Fruit fly (Drosophila melanogaster) whole organism, embryonic: ENCODE measurements around the gene Ssu72.

Experiments used
- CG12071 ChIP-seq: fragments of 200-800 bp; sonication (Bioruptor generic); optimal IDR thresholded peaks from 3 replicates; lab custom pipeline; 2018; ENCODE audit warnings: missing biosample characterization, mild to moderate bottlenecking, missing genetic modification characterization
- CG12219 ChIP-seq: fragments of 200-800 bp; sonication (Bioruptor generic); optimal IDR thresholded peaks from 3 replicates; lab custom pipeline; 2018; ENCODE audit warnings: missing biosample characterization, mild to moderate bottlenecking, missing genetic modification characterization
- CG12299 ChIP-seq: fragments of 200-800 bp; sonication (Bioruptor generic); optimal IDR thresholded peaks from 2 replicates; lab custom pipeline; 2018; ENCODE audit warnings: missing biosample characterization, mild to moderate bottlenecking, missing genetic modification characterization
- CG12659 ChIP-seq: fragments of 200-800 bp; sonication (Bioruptor generic); optimal IDR thresholded peaks from 3 replicates; lab custom pipeline; 2017; ENCODE audit warnings: mild to moderate bottlenecking, missing biosample characterization, missing genetic modification reagents, missing genetic modification characterization
- CG14050 ChIP-seq: fragments of 200-800 bp; sonication (Bioruptor generic); IDR thresholded peaks from 3 replicates; pipeline ENCODE4 v1.3.6; 2022; ENCODE audit warnings: missing biosample characterization, missing genetic modification characterization
- CG15479 ChIP-seq: fragments of 200-800 bp; sonication (Bioruptor generic); optimal IDR thresholded peaks from 3 replicates; lab custom pipeline; 2019; ENCODE audit warnings: missing biosample characterization, mild to moderate bottlenecking, missing genetic modification characterization, moderate library complexity
- CG15601 ChIP-seq: fragments of 200-800 bp; sonication (Bioruptor generic); optimal IDR thresholded peaks from 3 replicates; lab custom pipeline; 2019; ENCODE audit warnings: missing biosample characterization, mild to moderate bottlenecking, missing genetic modification characterization, moderate library complexity
- CG17829 ChIP-seq: fragments of 200-800 bp; optimal IDR thresholded peaks from 2 replicates; lab custom pipeline; 2019; ENCODE audit warnings: missing biosample characterization, mild to moderate bottlenecking, missing genetic modification characterization, moderate library complexity
- CG18599 ChIP-seq: fragments of 200-800 bp; sonication (Bioruptor generic); optimal IDR thresholded peaks from 3 replicates; lab custom pipeline; 2017; ENCODE audit warnings: missing biosample characterization, missing genetic modification characterization, mild to moderate bottlenecking, moderate library complexity, missing genetic modification reagents
- CG2199 ChIP-seq: fragments of 200-800 bp; sonication (Bioruptor generic); IDR thresholded peaks from 3 replicates; pipeline ENCODE4 v1.3.6; 2022; ENCODE audit warnings: missing biosample characterization, missing genetic modification characterization
- CG3065 ChIP-seq: fragments of 200-800 bp; sonication (Bioruptor generic); optimal IDR thresholded peaks from 2 replicates; lab custom pipeline; 2016; ENCODE audit warnings: missing biosample characterization, missing genetic modification characterization
- CG4707 ChIP-seq: fragments of 200-800 bp; sonication (Bioruptor generic); optimal IDR thresholded peaks from 2 replicates; lab custom pipeline; 2018; ENCODE audit warnings: missing biosample characterization, mild to moderate bottlenecking, missing genetic modification characterization, moderate library complexity
- Dad ChIP-seq: fragments of 200-800 bp; sonication (Bioruptor generic); optimal IDR thresholded peaks from 3 replicates; lab custom pipeline; 2016; ENCODE audit warnings: missing biosample characterization, missing genetic modification characterization
- Dip3 ChIP-seq: fragments of 200-800 bp; sonication (Bioruptor generic); optimal IDR thresholded peaks from 3 replicates; lab custom pipeline; 2016; ENCODE audit warnings: missing biosample characterization, missing genetic modification characterization
- Doc3 ChIP-seq: fragments of 200-800 bp; sonication (Bioruptor generic); IDR thresholded peaks from 3 replicates; pipeline ENCODE4 v1.3.6; 2022; ENCODE audit warnings: missing biosample characterization, missing genetic modification characterization; ENCODE audit not compliant: partially characterized antibody
- Dp ChIP-seq: fragments of 200-800 bp; sonication (Bioruptor generic); optimal IDR thresholded peaks from 2 replicates; lab custom pipeline; 2018; ENCODE audit warnings: missing biosample characterization, mild to moderate bottlenecking, missing genetic modification characterization, moderate library complexity
- Drgx ChIP-seq: fragments of 200-800 bp; sonication (Bioruptor generic); IDR thresholded peaks from 2 replicates; pipeline ENCODE4 v1.3.6; 2022; ENCODE audit warnings: missing biosample characterization, missing genetic modification characterization
- Eip74EF ChIP-seq, 2 experiments: fragments of 200-800 bp in 1 of 2; fragments of >200 bp in 1 of 2; sonication (Bioruptor generic) in 1 of 2; optimal IDR thresholded peaks; 2 replicates each; lab custom pipeline; 2017 to 2019; ENCODE audit warnings: missing biosample characterization in 2 of 2, missing genetic modification characterization in 2 of 2, mild to moderate bottlenecking in 1 of 2, moderate library complexity in 1 of 2
- Ets65A ChIP-seq: fragments of 200-800 bp; sonication (Bioruptor generic); peaks from one replicate; lab custom pipeline; 2016; ENCODE audit warnings: missing biosample characterization, missing genetic modification characterization
- HmgZ ChIP-seq: fragments of 200-800 bp; sonication (Bioruptor generic); optimal IDR thresholded peaks from 2 replicates; lab custom pipeline; 2018; ENCODE audit warnings: missing biosample characterization, mild to moderate bottlenecking, missing genetic modification characterization
- Lpt ChIP-seq: fragments of >200 bp; optimal IDR thresholded peaks from 2 replicates; lab custom pipeline; 2018; ENCODE audit warnings: missing biosample characterization, missing genetic modification characterization
- Pdp1 ChIP-seq, 2 experiments: fragments of 200-800 bp; sonication (Bioruptor generic); optimal IDR thresholded peaks; 3 replicates each; lab custom pipeline; 2016; ENCODE audit warnings: missing biosample characterization in 2 of 2, missing genetic modification characterization in 2 of 2, mild to moderate bottlenecking in 1 of 2, moderate library complexity in 1 of 2
- Spps ChIP-seq: fragments of 200-800 bp; sonication (Bioruptor generic); optimal IDR thresholded peaks from 2 replicates; lab custom pipeline; 2018; ENCODE audit warnings: missing biosample characterization, mild to moderate bottlenecking, missing genetic modification characterization
- Tbp ChIP-seq: fragments of >200 bp; optimal IDR thresholded peaks from 2 replicates; lab custom pipeline; 2018; ENCODE audit warnings: missing biosample characterization, missing genetic modification characterization
- amos ChIP-seq: fragments of 200-800 bp; sonication (Bioruptor generic); IDR thresholded peaks from 2 replicates; pipeline ENCODE4 v1.3.6; 2022; ENCODE audit warnings: missing biosample characterization, missing genetic modification characterization; ENCODE audit not compliant: partially characterized antibody
- bowl ChIP-seq: fragments of 200-800 bp; sonication (Bioruptor generic); IDR thresholded peaks from 2 replicates; pipeline ENCODE4 v1.3.6; 2022; ENCODE audit warnings: missing biosample characterization, missing genetic modification characterization
- ci ChIP-seq: fragments of 200-800 bp; sonication (Bioruptor generic); IDR thresholded peaks from 3 replicates; pipeline ENCODE4 v1.3.6; 2022; ENCODE audit warnings: missing biosample characterization, missing genetic modification characterization
- croc ChIP-seq: fragments of 200-800 bp; sonication (Bioruptor generic); conservative IDR thresholded peaks from 3 replicates; pipeline ENCODE4 v1.3.6; 2022; ENCODE audit warnings: missing biosample characterization, missing genetic modification characterization
- crp ChIP-seq, 2 experiments: fragments of 200-800 bp; sonication (Bioruptor generic); optimal IDR thresholded peaks; 2 replicates in 1 of 2; 3 replicates in 1 of 2; lab custom pipeline; 2017; ENCODE audit warnings: missing biosample characterization in 2 of 2, missing genetic modification characterization in 2 of 2, mild to moderate bottlenecking in 1 of 2, moderate library complexity in 1 of 2
- dmrt99B ChIP-seq: fragments of 200-800 bp; sonication (Bioruptor generic); optimal IDR thresholded peaks from 2 replicates; lab custom pipeline; 2018; ENCODE audit warnings: missing biosample characterization, mild to moderate bottlenecking, missing genetic modification characterization, moderate library complexity
- eve ChIP-seq, 2 experiments: fragments of >200 bp; optimal IDR thresholded peaks; 2 replicates each; lab custom pipeline; 2017; ENCODE audit warnings: missing biosample characterization in 2 of 2, missing genetic modification characterization in 2 of 2
- fru ChIP-seq: fragments of >200 bp; optimal IDR thresholded peaks from 2 replicates; lab custom pipeline; 2017
- gcm2 ChIP-seq: fragments of 200-800 bp; sonication (Bioruptor generic); optimal IDR thresholded peaks from 2 replicates; lab custom pipeline; 2016; ENCODE audit warnings: missing biosample characterization, missing genetic modification characterization
- grn ChIP-seq: fragments of 200-800 bp; sonication (Bioruptor generic); optimal IDR thresholded peaks from 3 replicates; lab custom pipeline; 2017; ENCODE audit warnings: missing biosample characterization, missing genetic modification characterization
- gsb-n ChIP-seq: fragments of 200-800 bp; sonication (Bioruptor generic); optimal IDR thresholded peaks from 3 replicates; lab custom pipeline; 2018; ENCODE audit warnings: missing biosample characterization, mild to moderate bottlenecking, missing genetic modification characterization
- her ChIP-seq: fragments of 200-800 bp; sonication (Bioruptor generic); optimal IDR thresholded peaks from 2 replicates; lab custom pipeline; 2016; ENCODE audit warnings: missing biosample characterization, missing genetic modification characterization
- jing ChIP-seq: fragments of 200-800 bp; sonication (Bioruptor generic); optimal IDR thresholded peaks from 2 replicates; lab custom pipeline; 2018; ENCODE audit warnings: missing biosample characterization, mild to moderate bottlenecking, missing genetic modification characterization
- kah ChIP-seq: fragments of 200-800 bp; sonication (Bioruptor generic); optimal IDR thresholded peaks from 2 replicates; lab custom pipeline; 2018; ENCODE audit warnings: missing biosample characterization, mild to moderate bottlenecking, missing genetic modification characterization
- odd ChIP-seq: fragments of 200-800 bp; sonication (Bioruptor generic); optimal IDR thresholded peaks from 2 replicates; lab custom pipeline; 2017; ENCODE audit warnings: missing biosample characterization, mild to moderate bottlenecking, missing genetic modification characterization
- onecut ChIP-seq: fragments of 200-800 bp; sonication (Bioruptor generic); IDR thresholded peaks from 2 replicates; pipeline ENCODE4 v1.3.6; 2022; ENCODE audit warnings: missing biosample characterization, missing genetic modification characterization
- otp ChIP-seq: fragments of 200-800 bp; sonication (Bioruptor generic); IDR thresholded peaks from 3 replicates; pipeline ENCODE4, ENCODE4 v1.3.6; 2022; ENCODE audit warnings: missing biosample characterization, missing genetic modification characterization
- phol ChIP-seq: fragments of 200-800 bp; sonication (Bioruptor generic); optimal IDR thresholded peaks from 3 replicates; lab custom pipeline; 2018; ENCODE audit warnings: missing biosample characterization, mild to moderate bottlenecking, missing genetic modification characterization, moderate library complexity
- ranshi ChIP-seq: fragments of 200-800 bp; sonication (Bioruptor generic); IDR thresholded peaks from 2 replicates; pipeline ENCODE4 v1.3.6; 2022; ENCODE audit warnings: missing biosample characterization, missing genetic modification characterization
- slbo ChIP-seq: fragments of 200-800 bp; sonication (Bioruptor generic); IDR thresholded peaks from 2 replicates; pipeline ENCODE4 v1.3.6; 2022; ENCODE audit warnings: missing biosample characterization, missing genetic modification characterization
- ssp ChIP-seq: fragments of 200-800 bp; sonication (Bioruptor generic); IDR thresholded peaks from 2 replicates; pipeline ENCODE4 v1.3.6; 2022; ENCODE audit warnings: missing biosample characterization, missing genetic modification characterization
- toy ChIP-seq: fragments of 200-800 bp; sonication (Bioruptor generic); IDR thresholded peaks from 2 replicates; pipeline ENCODE4 v1.3.6; 2022; ENCODE audit warnings: missing biosample characterization, missing genetic modification characterization
- tx ChIP-seq: fragments of 200-800 bp; sonication (Bioruptor generic); optimal IDR thresholded peaks from 2 replicates; lab custom pipeline; 2016; ENCODE audit warnings: missing biosample characterization, missing genetic modification characterization
- vnd ChIP-seq: fragments of 200-800 bp; sonication (Bioruptor generic); IDR thresholded peaks from 3 replicates; pipeline ENCODE4 v1.3.6; 2022; ENCODE audit warnings: missing biosample characterization, missing genetic modification characterization; ENCODE audit not compliant: partially characterized antibody
- wdn ChIP-seq: fragments of 200-800 bp; sonication (Bioruptor generic); IDR thresholded peaks from 2 replicates; pipeline ENCODE4 v1.3.6; 2022; ENCODE audit warnings: missing biosample characterization, missing genetic modification characterization
- zfh1 ChIP-seq: fragments of 200-800 bp; sonication (Bioruptor generic); IDR thresholded peaks from 3 replicates; pipeline ENCODE4 v1.3.6; 2022; ENCODE audit warnings: missing biosample characterization, missing genetic modification characterization

Gene Ssu72

dm6 chrX:19637434-19638327 lies 26.7 kb upstream of the Ssu72 start (continued):
- TF ChIP-seq crp (GFP tag; optimal IDR thresholded peaks at IDR 0.05; lab: Kevin White, UChicago): no peak
- no peak for TF ChIP-seq slbo (GFP tag; lab: Robert Waterston, UW)
- TF ChIP-seq toy: no peak
- TF ChIP-seq Lpt (GFP tag; lab: Kevin White, UChicago): no peak
- TF ChIP-seq ssp (GFP tag; lab: Robert Waterston, UW): no peak
- TF ChIP-seq Dp (GFP tag; lab: Kevin White, UChicago): no peak
- TF ChIP-seq CG15479 (GFP tag; lab: Kevin White, UChicago): peak; percentile 95
- no peak for TF ChIP-seq vnd (GFP tag; lab: Robert Waterston, UW)
- no peak for TF ChIP-seq CG2199 (GFP tag; lab: Robert Waterston, UW)
- TF ChIP-seq Pdp1 (GFP tag; optimal IDR thresholded peaks at IDR 0.05; lab: Kevin White, UChicago): no peak
- TF ChIP-seq onecut: no peak
- TF ChIP-seq otp (GFP tag; lab: Robert Waterston, UW): no peak
- peak; percentile 4 for TF ChIP-seq CG18599 (GFP tag; lab: Kevin White, UChicago)
- TF ChIP-seq kah (GFP tag; lab: Kevin White, UChicago): no peak
- no peak for TF ChIP-seq her
- TF ChIP-seq grn (GFP tag; lab: Kevin White, UChicago): no peak
- no peak for TF ChIP-seq CG12071 (GFP tag; lab: Kevin White, UChicago)
- TF ChIP-seq Dip3 (GFP tag; lab: Kevin White, UChicago): no peak
- no peak for TF ChIP-seq croc (GFP tag; lab: Robert Waterston, UW)
- TF ChIP-seq fru (lab: Kevin White, UChicago): no peak
- no peak for TF ChIP-seq CG12219 (GFP tag; lab: Kevin White, UChicago)
- no peak for TF ChIP-seq Eip74EF (GFP tag; optimal IDR thresholded peaks at IDR 0.05; lab: Kevin White, UChicago)
- no peak for TF ChIP-seq odd (GFP tag; lab: Kevin White, UChicago)
- TF ChIP-seq CG3065 (GFP tag; lab: Kevin White, UChicago): no peak
- no peak for TF ChIP-seq CG14050 (GFP tag; lab: Robert Waterston, UW)
- TF ChIP-seq Ets65A (GFP tag; lab: Kevin White, UChicago): no peak
- no peak for TF ChIP-seq CG15601 (tag; lab: Kevin White, UChicago)
- no peak for TF ChIP-seq tx (GFP tag; lab: Kevin White, UChicago)
- TF ChIP-seq bowl (GFP tag; lab: Robert Waterston, UW): no peak
- no peak for TF ChIP-seq gsb-n (tag; lab: Kevin White, UChicago)
- TF ChIP-seq wdn (GFP tag; lab: Robert Waterston, UW): no peak
- TF ChIP-seq Spps: no peak
- TF ChIP-seq Drgx (GFP tag; lab: Robert Waterston, UW): 0 out of 2 replicates have a peak, but pooled peaks have one; percentile 11
- TF ChIP-seq CG12659: peak; percentile 28
- no peak for TF ChIP-seq Doc3 (GFP tag; lab: Robert Waterston, UW)
- no peak for TF ChIP-seq Dad
- TF ChIP-seq ci (GFP tag; lab: Robert Waterston, UW): no peak
- no peak for TF ChIP-seq dmrt99B (tag; lab: Kevin White, UChicago)
- no peak; the same call in 1 of the 2 replicates for TF ChIP-seq amos (GFP tag; lab: Robert Waterston, UW)
- peak; percentile 47 for TF ChIP-seq Tbp (GFP tag; lab: Kevin White, UChicago)
- TF ChIP-seq CG17829: no peak
- TF ChIP-seq ranshi (GFP tag; lab: Robert Waterston, UW): no peak
- no peak for TF ChIP-seq eve (GFP tag; optimal IDR thresholded peaks at IDR 0.05; lab: Kevin White, UChicago)
- peak; percentile 56 for TF ChIP-seq phol
- peak; percentile 15 for TF ChIP-seq HmgZ
- TF ChIP-seq CG4707: no peak
- TF ChIP-seq gcm2 (GFP tag; lab: Kevin White, UChicago): no peak
- TF ChIP-seq CG12299 (tag; lab: Kevin White, UChicago): no peak
- no peak for TF ChIP-seq zfh1 (GFP tag; lab: Robert Waterston, UW)
- TF ChIP-seq jing: no peak
